Fruit fly (Drosophila melanogaster) ovary, adult (tissue): Measurements from ENCODE around the gene Slob.

Experiments
- CG17801 ChIP-seq: fragments of 200-800 bp; optimal IDR thresholded peaks from 2 replicates; lab custom pipeline; 2019; ENCODE audit warnings: missing biosample characterization, mild to moderate bottlenecking, missing genetic modification characterization, moderate library complexity; ENCODE audit not compliant: partially characterized antibody

The Slob gene

DNA sequence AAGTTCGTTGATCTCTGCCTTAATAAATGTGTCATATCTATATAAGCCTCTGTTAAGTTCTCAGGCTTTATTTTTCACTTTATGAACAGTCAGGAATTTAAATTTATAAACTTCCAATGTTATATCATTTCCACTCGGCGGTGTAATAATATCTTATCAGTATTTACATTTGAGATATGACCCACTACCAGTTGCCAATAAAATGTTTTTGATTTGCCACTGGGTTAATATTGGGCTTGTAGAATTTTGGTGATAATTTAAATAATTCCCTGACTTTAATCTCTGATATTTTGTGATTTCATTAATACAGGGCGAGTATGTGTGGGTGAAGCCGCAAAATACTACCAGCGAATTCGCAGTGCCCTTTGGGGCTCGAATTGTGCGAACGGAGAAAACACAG lies 5.4 kb upstream of the Slob start:
- no peak for TF ChIP-seq CG17801 (GFP tag; lab: Kevin White, UChicago)

DNA sequence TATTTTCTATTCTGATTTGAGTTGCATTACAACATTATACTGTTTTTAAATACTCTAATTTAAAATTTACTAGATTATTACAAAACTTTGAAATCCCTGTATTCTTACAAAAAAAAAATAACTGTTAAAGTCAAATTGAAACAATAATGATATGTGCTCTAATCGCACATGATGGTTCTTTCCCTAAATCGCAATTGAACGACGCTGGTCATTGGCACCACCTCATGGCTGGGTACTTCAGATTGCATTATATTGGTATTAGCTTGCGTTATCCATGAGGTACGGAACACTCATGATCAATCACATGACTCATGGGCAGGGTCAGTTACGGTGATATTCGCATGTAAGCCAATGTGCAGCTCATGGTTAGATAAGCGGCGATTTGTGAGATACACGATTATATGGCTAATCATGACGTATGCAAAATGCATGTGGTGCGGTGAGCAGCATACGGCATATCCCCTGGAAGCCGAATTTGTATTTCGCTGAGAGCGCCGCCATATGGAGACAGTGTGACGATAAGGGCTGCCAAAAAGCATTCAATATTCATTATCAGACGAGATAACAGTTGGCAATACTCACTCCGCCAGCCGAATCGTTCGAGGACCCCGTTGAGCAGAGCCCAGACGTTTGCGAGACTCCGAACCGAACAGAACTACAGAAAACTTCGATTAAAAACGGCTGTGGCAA lies 3.4 kb upstream of the Slob start:
- no peak for TF ChIP-seq CG17801 (GFP tag; lab: Kevin White, UChicago)

DNA sequence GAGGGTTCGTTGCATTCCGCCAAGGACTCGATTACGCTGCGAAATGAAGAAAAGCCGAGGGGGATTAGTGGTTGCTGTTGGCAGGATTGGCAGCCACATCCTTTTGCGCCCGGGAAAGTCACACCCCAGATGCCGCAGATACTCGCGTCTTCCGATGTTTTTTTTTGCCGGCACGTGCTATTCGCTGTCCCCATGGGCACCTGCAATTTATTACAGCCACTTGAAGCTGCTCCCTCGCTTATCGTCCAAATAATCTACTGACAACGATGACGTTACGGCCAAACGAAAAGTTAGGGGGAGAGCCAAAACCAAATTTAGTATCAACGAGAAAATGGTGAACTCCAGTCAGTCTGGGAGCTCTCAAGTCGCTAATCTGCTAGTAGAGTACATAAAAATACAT lies 2.1 kb upstream of the Slob start:
- TF ChIP-seq CG17801 (GFP tag; lab: Kevin White, UChicago) = no peak

DNA sequence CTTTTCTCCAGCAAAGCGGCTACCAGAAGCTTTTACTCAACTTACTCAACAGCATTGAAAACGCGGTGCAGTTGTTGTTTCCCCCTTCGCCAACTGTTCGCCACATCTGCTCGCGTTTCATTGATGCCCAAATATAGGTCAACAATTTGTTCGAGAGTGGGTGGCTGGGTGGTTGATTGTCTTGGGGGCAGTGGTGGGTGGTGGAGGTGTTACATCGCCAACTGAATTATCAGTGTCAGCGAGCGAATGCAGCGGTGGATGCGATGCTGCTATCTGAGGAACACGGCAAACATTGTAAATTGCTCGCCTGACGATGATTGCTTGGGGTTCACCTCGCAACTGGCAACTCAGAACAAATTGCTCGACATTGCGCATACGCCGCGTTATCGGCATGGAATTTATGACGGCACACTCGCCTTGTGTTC lies 888 bp upstream of the Slob start:
- TF ChIP-seq CG17801 (GFP tag; lab: Kevin White, UChicago) = no peak

- TF ChIP-seq CG17801 (GFP tag; lab: Kevin White, UChicago) = no peak
These were observed 9.1 kb downstream of the Slob start, which contains the start of gene Myo28B1 for dm6 chr2L:7665747-7666146. Gene Myo28B1 (plus strand): TSS chr2L:7666047.

dm6 chr2L:7660087-7660486 lies 14.8 kb downstream of the Slob start:
- no peak for TF ChIP-seq CG17801 (GFP tag; lab: Kevin White, UChicago)

dm6 chr2L:7659561-7659960 lies 15.3 kb downstream of the Slob start:
- TF ChIP-seq CG17801 (GFP tag; lab: Kevin White, UChicago) = no peak

dm6 chr2L:7641606-7642190 lies 33.2 kb downstream of the Slob start:
- no peak for TF ChIP-seq CG17801 (GFP tag; lab: Kevin White, UChicago)

- TF ChIP-seq CG17801 (GFP tag; lab: Kevin White, UChicago) = no peak
These were observed 39.7 kb downstream of the Slob start for dm6 chr2L:7635156-7635555.

dm6 chr2L:7632783-7633182 lies 42.1 kb downstream of the Slob start:
- TF ChIP-seq CG17801 (GFP tag; lab: Kevin White, UChicago) = no peak

- no peak for TF ChIP-seq CG17801 (GFP tag; lab: Kevin White, UChicago)
These were observed 44.2 kb downstream of the Slob start for dm6 chr2L:7630673-7631072.

DNA sequence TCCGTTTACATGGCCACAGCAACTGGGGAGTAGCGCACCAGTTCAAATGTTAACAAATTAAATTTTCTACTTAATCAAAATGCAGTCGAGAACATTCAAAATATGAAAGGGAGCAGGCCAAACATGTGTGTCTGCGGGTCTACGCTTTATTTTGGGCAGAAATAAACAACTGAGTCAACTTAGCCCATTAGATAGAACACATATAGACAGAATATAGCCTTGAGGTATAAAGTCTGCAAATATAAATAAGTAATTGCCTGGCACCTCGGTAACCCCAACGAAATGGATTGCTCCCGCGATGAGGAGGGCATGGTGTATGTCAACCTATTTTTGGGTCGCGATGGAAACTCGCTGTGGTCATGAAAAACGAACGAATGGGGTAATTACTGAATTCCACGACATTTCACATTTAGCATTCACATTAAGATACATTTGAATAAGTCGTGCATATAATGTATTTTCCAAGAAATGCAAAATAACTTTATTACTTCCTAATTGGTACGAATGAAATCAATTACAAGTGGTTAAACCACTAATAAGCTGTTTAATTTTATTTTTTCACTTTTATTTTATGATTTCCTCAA lies 46.4 kb downstream of the Slob start:
- no peak for TF ChIP-seq CG17801 (GFP tag; lab: Kevin White, UChicago)

DNA sequence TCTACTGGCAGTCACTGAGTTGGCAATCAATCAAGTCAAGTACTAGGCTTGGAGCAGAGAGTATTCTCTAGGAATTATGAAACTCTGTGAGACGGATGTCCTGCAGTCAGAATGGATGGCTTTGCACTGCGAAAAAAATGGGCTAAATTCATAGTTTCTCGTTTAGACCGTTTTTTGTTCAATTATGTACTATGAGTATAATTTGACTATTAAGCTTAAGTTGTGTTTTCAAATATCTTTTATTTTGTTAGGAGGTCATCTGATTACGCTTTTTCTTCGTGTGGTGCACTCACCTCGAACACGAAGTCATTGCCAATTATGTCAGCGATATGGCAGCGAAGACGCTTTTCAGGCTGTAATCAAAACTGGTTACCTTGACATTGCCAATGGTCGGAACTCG lies 47.4 kb downstream of the Slob start:
- no peak for TF ChIP-seq CG17801 (GFP tag; lab: Kevin White, UChicago)

- no peak for TF ChIP-seq CG17801 (GFP tag; lab: Kevin White, UChicago)
These were observed 50.6 kb downstream of the Slob start for dm6 chr2L:7624096-7624843.

DNA sequence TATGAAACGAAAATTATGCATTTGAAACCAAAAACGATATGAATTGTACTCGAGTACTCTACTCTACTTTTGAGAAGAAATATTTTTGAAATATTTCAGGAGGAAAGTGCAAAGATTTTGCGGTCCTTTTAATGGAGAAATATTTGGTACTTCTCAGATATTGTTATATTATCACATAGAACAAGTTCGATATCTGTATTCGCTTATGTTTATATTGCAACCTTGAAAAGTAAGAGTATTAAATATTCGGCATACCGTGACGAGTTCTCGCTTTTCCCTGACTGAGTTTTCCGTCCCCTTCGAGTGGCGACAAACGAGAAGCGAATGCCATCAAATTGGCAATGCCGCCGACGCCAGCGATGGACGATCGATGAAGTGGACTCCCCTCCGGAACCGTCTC lies 53.2 kb downstream of the Slob start:
- TF ChIP-seq CG17801 (GFP tag; lab: Kevin White, UChicago) = no peak
